Fruit fly (Drosophila melanogaster): Measurements from ENCODE around the gene Cog4.
A peak's percentile ranks its signal among the peaks of the same experiment; 100 is the strongest.

Gene Cog4

DNA sequence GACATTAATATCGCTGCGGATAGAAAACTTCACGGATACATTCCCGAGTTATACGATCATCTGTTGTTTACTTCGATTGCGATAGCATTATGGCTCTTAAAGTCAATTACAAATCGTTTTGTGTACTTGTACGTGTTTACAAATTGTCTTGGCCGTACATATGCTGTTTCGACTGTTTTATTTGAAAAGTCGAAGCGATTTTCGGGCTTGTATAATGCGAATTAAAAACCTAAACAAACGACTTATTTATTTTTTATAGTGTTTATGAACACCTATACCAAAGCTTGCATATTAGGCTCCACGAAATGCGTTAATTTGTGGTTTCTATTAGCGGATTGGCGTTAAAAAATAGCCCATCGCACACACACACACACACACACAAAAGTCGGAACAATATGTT lies 16.2 kb downstream of the Cog4 start:
- TF ChIP-seq Asciz (GFP tag; optimal IDR thresholded peaks at IDR 0.05) (peak; percentile 4), wek (GFP tag; optimal IDR thresholded peaks at IDR 0.05) (peak; percentile 36), CG17568 (GFP tag; optimal IDR thresholded peaks at IDR 0.05) (peak; percentile 5), CG8290 (GFP tag; optimal IDR thresholded peaks at IDR 0.05) (no peak), CG8290 (tag; optimal IDR thresholded peaks at IDR 0.05) (peak in 1 of 2 experiments; percentile 3), Fer1 (GFP tag; optimal IDR thresholded peaks at IDR 0.05) (peak; percentile 4), trem (tag; optimal IDR thresholded peaks at IDR 0.05) (no peak), CG12236 (GFP tag; optimal IDR thresholded peaks at IDR 0.05) (no peak), fd3F (GFP tag; optimal IDR thresholded peaks at IDR 0.05) (peak; percentile 13), Rfx (GFP tag; IDR thresholded peaks at IDR 0.05) (peak; percentile 19; the same call in 1 of the 2 replicates), ewg (GFP tag; optimal IDR thresholded peaks at IDR 0.05) (no peak), btn (GFP tag; optimal IDR thresholded peaks at IDR 0.05) (no peak), Sox100B (GFP tag; optimal IDR thresholded peaks at IDR 0.05) (peak; percentile 25), Pdp1 (GFP tag; optimal IDR thresholded peaks at IDR 0.05) (peak in 1 of 2 experiments; percentile 14), dmrt99B (tag; optimal IDR thresholded peaks at IDR 0.05) (peak; percentile 18), Antp (GFP tag; optimal IDR thresholded peaks at IDR 0.05) (no peak), CG14014 (GFP tag; IDR thresholded peaks at IDR 0.05) (peak; percentile 11; the same call in 1 of the 2 replicates), E2f2 (GFP tag; IDR thresholded peaks at IDR 0.05) (no peak), Hmr (GFP tag; optimal IDR thresholded peaks at IDR 0.05) (peak; percentile 26), CG13296 (GFP tag; optimal IDR thresholded peaks at IDR 0.05) (peak; percentile 41), unpg (GFP tag; optimal IDR thresholded peaks at IDR 0.05) (peak; percentile 23), sens (GFP tag) (peak; percentile 51), corto (GFP tag; optimal IDR thresholded peaks at IDR 0.05) (no peak), CG15269 (tag; optimal IDR thresholded peaks at IDR 0.05) (peak; percentile 11), CG5180 (GFP tag; optimal IDR thresholded peaks at IDR 0.05) (peak; percentile 22), CG15479 (GFP tag; optimal IDR thresholded peaks at IDR 0.05) (no peak), CG2678 (tag; optimal IDR thresholded peaks at IDR 0.05) (peak; percentile 37), CG7839 (tag; optimal IDR thresholded peaks at IDR 0.05) (no peak), tup (GFP tag; optimal IDR thresholded peaks at IDR 0.05) (no peak), Dad (GFP tag; optimal IDR thresholded peaks at IDR 0.05) (no peak), gem (tag; optimal IDR thresholded peaks at IDR 0.05) (peak; percentile 8), CG12155 (GFP tag; optimal IDR thresholded peaks at IDR 0.05) (no peak), chn (GFP tag; optimal IDR thresholded peaks at IDR 0.05) (no peak), CG13424 (tag; optimal IDR thresholded peaks at IDR 0.05) (peak; percentile 10)

DNA sequence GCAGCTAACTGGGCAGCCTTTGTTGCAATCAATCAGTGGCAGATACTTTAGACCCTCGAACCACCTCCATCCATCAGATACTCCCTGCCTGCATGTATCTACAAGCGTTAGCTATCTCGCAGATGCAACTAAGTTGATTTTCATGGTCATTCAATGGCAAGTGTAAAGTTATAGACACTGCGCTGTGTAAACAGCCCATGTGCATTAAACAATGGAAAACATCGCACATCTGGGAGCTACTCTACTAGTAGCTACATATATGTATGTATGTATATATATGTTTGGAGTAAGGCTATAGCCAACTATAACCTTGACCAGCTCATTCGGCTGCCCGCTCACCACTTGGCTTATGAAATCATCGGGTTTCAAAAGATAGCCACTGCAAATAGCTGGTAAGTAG lies 18.2 kb downstream of the Cog4 start:
- TF ChIP-seq CG3847 (GFP tag; IDR thresholded peaks at IDR 0.05): no peak
- TF ChIP-seq NfI (GFP tag; optimal IDR thresholded peaks at IDR 0.05): no peak
- TF ChIP-seq NK7.1 (GFP tag; optimal IDR thresholded peaks at IDR 0.05): no peak
- no peak for TF ChIP-seq br (optimal IDR thresholded peaks at IDR 0.05)
- no peak for TF ChIP-seq CG4282 (GFP tag; optimal IDR thresholded peaks at IDR 0.05)
- no peak for TF ChIP-seq Bdp1 (GFP tag; optimal IDR thresholded peaks at IDR 0.05)
- TF ChIP-seq PHDP (tag; optimal IDR thresholded peaks at IDR 0.05): no peak
- no peak for TF ChIP-seq CG2129 (GFP tag; IDR thresholded peaks at IDR 0.05; ENCODE audit: partially characterized antibody)
- no peak for TF ChIP-seq insv (GFP tag; optimal IDR thresholded peaks at IDR 0.05)
- TF ChIP-seq salm (tag; optimal IDR thresholded peaks at IDR 0.05): no peak
- 0 out of 3 replicates have a peak, but pooled peaks have one; percentile 36 for TF ChIP-seq so (GFP tag; IDR thresholded peaks at IDR 0.05)
- no peak for TF ChIP-seq tin (GFP tag; optimal IDR thresholded peaks at IDR 0.05)
- TF ChIP-seq CG9797 (GFP tag; optimal IDR thresholded peaks at IDR 0.05): no peak
- no peak for TF ChIP-seq bcd (GFP tag; optimal IDR thresholded peaks at IDR 0.05)
- TF ChIP-seq CG8944 (GFP tag; optimal IDR thresholded peaks at IDR 0.05): no peak
- TF ChIP-seq CG10431 (GFP tag; optimal IDR thresholded peaks at IDR 0.05): no peak
- TF ChIP-seq sr (GFP tag; IDR thresholded peaks at IDR 0.05): 0 out of 3 replicates have a peak, but pooled peaks have one; percentile 37
- TF ChIP-seq Med (GFP tag): peak; percentile 2
- no peak for TF ChIP-seq Rx (GFP tag; IDR thresholded peaks at IDR 0.05)

All from whole organism, embryonic.